Fruit fly (Drosophila melanogaster): ENCODE measurements around the gene Moe.

- TF ChIP-seq psq (optimal IDR thresholded peaks at IDR 0.05) (no peak), insv (optimal IDR thresholded peaks at IDR 0.05) (no peak), Sin3A (optimal IDR thresholded peaks at IDR 0.05) (no peak), h (optimal IDR thresholded peaks at IDR 0.05) (no peak), ttk (optimal IDR thresholded peaks at IDR 0.05) (no peak), Myc (optimal IDR thresholded peaks at IDR 0.05) (no peak)
Observed at dm6 chrX:8923587-8923986, 25.5 kb upstream of the Moe start, which contains the start of the genes CG12661 and CG43255.

Measured in Kc167 (cell line).